Worm (Caenorhabditis elegans) whole organism, L3 larva: ENCODE measurements around the gene tag-276.

ENCODE experiments used
- ZK546.5 ChIP-seq: sonication (generic microtip); optimal IDR thresholded peaks from 2 replicates; lab custom pipeline; 2017; ENCODE audit warnings: missing biosample characterization, missing genetic modification characterization
- ceh-28 ChIP-seq: fragments of 150-350 bp; optimal IDR thresholded peaks from 2 replicates; lab custom pipeline; 2014; ENCODE audit warnings: missing biosample characterization, missing genetic modification reagents, missing genetic modification characterization
- egl-5 ChIP-seq: fragments of 150-350 bp; optimal IDR thresholded peaks from 2 replicates; lab custom pipeline; 2017; ENCODE audit warnings: missing biosample characterization, missing genetic modification reagents, missing genetic modification characterization, inconsistent platforms

Gene tag-276

ce11 chrII:12199912-12200637 lies 48.9 kb downstream of the tag-276 start, which contains the start of gene polg-1:
Gene polg-1 (minus strand): TSS chrII:12199962.
- TF ChIP-seq ceh-28 (tag; lab: Kevin White, UChicago) (peak; percentile 88), egl-5 (tag; lab: Kevin White, UChicago) (no peak)
- TF ChIP-seq, all 47 proteins: peak for 1

DNA sequence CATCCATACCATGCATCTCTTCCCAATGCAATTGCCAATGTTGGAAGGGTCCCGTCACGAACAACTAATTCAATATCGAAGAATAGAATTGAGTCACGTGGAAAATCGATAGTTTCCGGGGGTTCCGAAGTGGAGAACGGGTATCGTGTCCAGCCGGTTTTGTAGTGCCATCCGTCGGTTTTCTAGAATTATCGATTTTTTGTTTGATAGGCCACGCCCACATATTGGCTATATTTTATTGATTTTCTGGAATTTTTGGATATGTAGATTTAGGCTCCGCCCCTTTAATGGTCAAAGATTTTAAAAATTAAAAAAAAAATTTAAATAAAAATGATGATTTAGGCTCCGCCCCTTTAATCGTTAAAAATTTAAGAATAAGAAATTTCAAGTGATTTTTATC lies 49.7 kb downstream of the tag-276 start:
- TF ChIP-seq ceh-28 (tag; lab: Kevin White, UChicago) (peak; percentile 62), ZK546.5 (tag; lab: Kevin White, UChicago) (no peak)
